Worm (Caenorhabditis elegans) whole organism, L1 larva: Measurements from ENCODE around the gene srbc-50.

Experiments
- C16A3.4 ChIP-seq: fragments of 150-350 bp; optimal IDR thresholded peaks from 2 replicates; lab custom pipeline; 2014; ENCODE audit warnings: missing biosample characterization, missing genetic modification characterization
- C34B4.2 ChIP-seq: sonication (generic microtip); optimal IDR thresholded peaks from 2 replicates; lab custom pipeline; 2017; ENCODE audit warnings: mild to moderate bottlenecking, missing genetic modification characterization, missing compliant biosample characterization
- alr-1 ChIP-seq: fragments of 200-800 bp; sonication (Bioruptor generic); optimal IDR thresholded peaks from 2 replicates; lab custom pipeline; 2018; ENCODE audit warnings: borderline replicate concordance, mild to moderate bottlenecking, missing genetic modification characterization, missing compliant biosample characterization
- blmp-1 ChIP-seq: fragments of 150-350 bp; optimal IDR thresholded peaks from 2 replicates; lab custom pipeline; 2014; ENCODE audit warnings: missing biosample characterization, missing genetic modification characterization
- ceh-82 ChIP-seq, 3 experiments: fragments of 150-350 bp in 1 of 3; sonication (generic microtip) in 2 of 3; optimal IDR thresholded peaks; 2 replicates each; lab custom pipeline; 2014 to 2017; ENCODE audit warnings: missing biosample characterization in 3 of 3, missing genetic modification characterization in 3 of 3
- efl-1 ChIP-seq, 4 experiments: fragments of 150-350 bp; optimal IDR thresholded peaks in 3 of 4; peaks in 1 of 4; 1 replicate in 1 of 4; 2 replicates in 3 of 4; lab custom pipeline; 2014; ENCODE audit warnings: missing biosample characterization in 2 of 4, missing genetic modification characterization in 2 of 4, missing genetic modification reagents in 2 of 4
- egl-13 ChIP-seq: sonication (generic microtip); optimal IDR thresholded peaks from 2 replicates; lab custom pipeline; 2016; ENCODE audit warnings: missing genotype, missing genetic modification reagents, missing genetic modification characterization, missing compliant biosample characterization
- fkh-8 ChIP-seq: sonication (generic microtip); optimal IDR thresholded peaks from 2 replicates; lab custom pipeline; 2016; ENCODE audit warnings: mild to moderate bottlenecking, missing genetic modification characterization, missing compliant biosample characterization
- hpl-2 ChIP-seq: fragments of 150-350 bp; optimal IDR thresholded peaks from 2 replicates; lab custom pipeline; 2014; ENCODE audit warnings: missing biosample characterization, missing genetic modification reagents, missing genetic modification characterization
- lin-14 ChIP-seq: fragments of 200-800 bp; sonication (Bioruptor generic); optimal IDR thresholded peaks from 2 replicates; lab custom pipeline; 2018; ENCODE audit warnings: mild to moderate bottlenecking, missing genetic modification characterization, moderate library complexity, missing compliant biosample characterization
- lir-3 ChIP-seq: sonication (generic microtip); optimal IDR thresholded peaks from 2 replicates; lab custom pipeline; 2016; ENCODE audit warnings: mild to moderate bottlenecking, missing genetic modification characterization, moderate library complexity, missing compliant biosample characterization; ENCODE audit not compliant: poor library complexity
- lsy-2 ChIP-seq, 2 experiments: fragments of 150-350 bp; optimal IDR thresholded peaks; 2 replicates each; lab custom pipeline; 2014; ENCODE audit warnings: missing biosample characterization in 2 of 2, missing genetic modification characterization in 2 of 2
- mef-2 ChIP-seq: fragments of 150-350 bp; optimal IDR thresholded peaks from 2 replicates; lab custom pipeline; 2014; ENCODE audit warnings: missing biosample characterization, missing genetic modification characterization
- nhr-11 ChIP-seq: fragments of 150-350 bp; optimal IDR thresholded peaks from 2 replicates; lab custom pipeline; 2014; ENCODE audit warnings: missing biosample characterization, missing genetic modification characterization
- nhr-20 ChIP-seq: sonication (generic microtip); optimal IDR thresholded peaks from 2 replicates; lab custom pipeline; 2016; ENCODE audit warnings: mild to moderate bottlenecking, missing genetic modification characterization, missing compliant biosample characterization
- nhr-237 ChIP-seq: fragments of 150-350 bp; optimal IDR thresholded peaks from 2 replicates; lab custom pipeline; 2014; ENCODE audit warnings: missing biosample characterization, missing genetic modification characterization
- nhr-71 ChIP-seq: sonication (generic microtip); optimal IDR thresholded peaks from 2 replicates; lab custom pipeline; 2016; ENCODE audit warnings: mild to moderate bottlenecking, missing genetic modification characterization, moderate library complexity, missing compliant biosample characterization
- nhr-76 ChIP-seq: sonication (generic microtip); optimal IDR thresholded peaks from 2 replicates; lab custom pipeline; 2017; ENCODE audit warnings: missing biosample characterization, missing genetic modification characterization
- pag-3 ChIP-seq: sonication (generic microtip); optimal IDR thresholded peaks from 2 replicates; lab custom pipeline; 2017; ENCODE audit warnings: missing genetic modification characterization, mild to moderate bottlenecking, missing compliant biosample characterization, antibody characterized with exemption, borderline replicate concordance; ENCODE audit not compliant: insufficient read depth
- pqm-1 ChIP-seq: sonication (generic microtip); optimal IDR thresholded peaks from 3 replicates; lab custom pipeline; 2017; ENCODE audit warnings: missing biosample characterization, missing genetic modification characterization
- xbp-1 ChIP-seq: sonication (generic microtip); optimal IDR thresholded peaks from 2 replicates; lab custom pipeline; 2016; ENCODE audit warnings: missing genetic modification characterization, missing compliant biosample characterization

srbc-50 gene

DNA sequence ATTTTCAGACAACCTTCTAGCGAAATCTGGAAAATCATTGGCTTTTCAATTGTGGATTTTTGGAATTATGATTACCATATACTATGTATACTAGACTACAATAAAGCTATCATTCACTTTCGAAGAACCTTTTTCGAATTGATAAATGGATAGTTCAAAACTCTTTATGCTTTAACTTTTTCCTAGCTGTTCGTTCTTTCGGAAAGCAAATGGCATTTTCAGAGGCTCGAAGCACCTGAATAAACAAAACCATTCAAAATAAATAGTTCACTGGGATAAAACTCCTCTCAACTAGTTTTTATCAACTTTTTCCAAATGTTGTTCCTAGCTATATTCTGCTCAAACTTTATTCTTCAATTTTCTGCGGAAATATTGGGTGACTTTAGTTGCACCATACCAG is 43.7 kb downstream of the srbc-50 start, which contains the start of gene T26E4.2:
Gene T26E4.2, plus strand, starts transcription at position 301 of the 400 bp plus-strand sequence.
- no peak for TF ChIP-seq lsy-2 (tag; optimal IDR thresholded peaks at IDR 0.05; lab: Kevin White, UChicago)
- no peak for TF ChIP-seq C34B4.2 (tag; lab: Kevin White, UChicago)
- no peak for TF ChIP-seq alr-1 (tag; lab: Kevin White, UChicago)
- TF ChIP-seq nhr-237 (tag; lab: Kevin White, UChicago), result no peak
- TF ChIP-seq pqm-1, result no peak
- TF ChIP-seq lir-3 (tag; lab: Kevin White, UChicago), result no peak
- TF ChIP-seq hpl-2 (GFP tag; lab: Kevin White, UChicago), result no peak
- TF ChIP-seq, all 84 proteins: peak for 0

DNA sequence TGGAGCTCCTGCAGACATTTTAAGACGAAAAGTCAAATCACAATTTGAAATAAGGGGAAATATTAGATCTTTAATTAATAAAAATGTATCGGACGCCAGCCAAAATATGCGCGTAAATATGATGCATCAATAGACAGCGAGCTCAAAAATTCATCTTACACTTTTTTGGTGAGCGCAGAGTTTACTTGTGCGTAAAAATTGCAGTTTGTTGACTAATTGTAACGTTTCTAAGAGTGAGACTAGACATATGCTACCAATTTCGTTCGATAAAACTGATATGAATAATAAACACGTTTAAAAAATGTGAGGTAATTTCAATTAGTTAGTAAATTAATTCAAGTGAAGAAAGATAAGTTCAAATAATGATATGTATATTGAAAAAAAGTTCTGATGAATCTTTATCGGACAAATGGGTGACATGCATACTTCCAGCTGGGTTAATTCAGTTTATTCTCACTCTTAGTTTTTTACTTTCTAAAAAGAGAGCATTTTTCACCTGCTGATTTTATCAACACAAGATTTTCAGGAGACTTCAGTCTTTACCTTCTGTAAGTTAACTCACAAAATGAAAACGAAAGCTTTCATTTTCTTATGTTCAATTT is 45.5 kb downstream of the srbc-50 start, which contains the start of the genes nhr-285 and irld-52:
Gene nhr-285, minus strand, starts transcription at position 101 of the 602 bp plus-strand sequence.
Gene irld-52, plus strand, starts transcription at position 552 of the 602 bp plus-strand sequence.
- TF ChIP-seq mef-2 (tag; lab: Kevin White, UChicago), result no peak
- TF ChIP-seq, all 84 proteins: peak for 0

DNA sequence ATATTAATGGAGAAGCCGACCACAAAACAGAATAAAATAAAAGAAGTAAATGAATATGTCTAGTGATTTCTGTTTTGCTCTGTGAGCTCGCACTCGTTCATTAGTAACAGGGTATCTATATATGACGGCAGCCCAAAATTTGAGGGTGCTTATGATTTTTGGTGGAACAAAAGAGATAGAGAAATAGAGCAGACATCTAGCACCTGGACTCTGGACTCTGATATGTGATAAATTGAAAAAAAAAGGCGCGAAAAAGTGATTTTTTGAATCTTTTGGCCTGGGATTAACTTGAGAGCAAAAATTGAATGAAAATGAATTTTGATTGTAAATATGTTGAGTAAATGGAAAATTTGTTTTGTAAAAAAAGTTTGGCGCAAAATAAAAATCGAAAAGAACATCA is 48.1 kb downstream of the srbc-50 start, which contains the start of gene nhr-283:
Gene nhr-283, minus strand, starts transcription at position 101 of the 400 bp plus-strand sequence.
- no peak for TF ChIP-seq xbp-1
- no peak for TF ChIP-seq ceh-82 (tag; optimal IDR thresholded peaks at IDR 0.05; lab: Kevin White, UChicago)
- TF ChIP-seq nhr-20 (tag; lab: Kevin White, UChicago), result no peak
- no peak for TF ChIP-seq nhr-11
- peak; percentile 24 for TF ChIP-seq fkh-8
- TF ChIP-seq hpl-2 (GFP tag; lab: Kevin White, UChicago), result no peak
- TF ChIP-seq C16A3.4 (tag; lab: Kevin White, UChicago), result no peak
- no peak for TF ChIP-seq pqm-1
- no peak for TF ChIP-seq pag-3 (tag; lab: Kevin White, UChicago)

DNA sequence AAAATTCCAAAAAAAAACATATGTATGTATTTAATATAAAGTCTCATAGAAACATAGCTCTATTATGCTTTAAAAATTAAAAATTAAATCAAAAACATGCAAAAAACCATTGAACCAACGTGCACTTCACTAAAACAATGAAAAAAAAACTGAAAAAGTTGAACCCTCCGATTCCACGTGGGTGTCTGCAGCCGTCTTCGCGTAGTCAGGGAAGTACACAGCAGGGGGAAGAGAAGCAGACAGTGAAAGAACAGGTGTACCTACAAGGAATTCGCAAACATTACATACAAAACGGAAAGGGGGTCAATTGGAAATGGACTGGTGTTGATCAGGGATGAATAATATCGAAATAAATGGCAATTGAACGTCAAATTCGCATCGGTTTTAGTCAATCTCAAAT is 50.8 kb downstream of the srbc-50 start:
- TF ChIP-seq lin-14 (GFP tag; lab: Kevin White, UChicago) (peak; percentile 10), blmp-1 (peak; percentile 18), pag-3 (tag; lab: Kevin White, UChicago) (no peak), nhr-76 (tag; lab: Kevin White, UChicago) (no peak), nhr-71 (tag; lab: Kevin White, UChicago) (no peak), efl-1 (optimal IDR thresholded peaks at IDR 0.05; lab: Kevin White, UChicago) (no peak), efl-1 (GFP tag; optimal IDR thresholded peaks at IDR 0.05 in 1 of 2; lab: Kevin White, UChicago) (peak in 1 of 2 experiments; percentile 78), fkh-8 (peak; percentile 14), egl-13 (tag; lab: Kevin White, UChicago) (no peak)
